Worm (Caenorhabditis elegans) whole organism, L3 larva: ENCODE measurements around the gene clec-167.

Experiments used
- egl-27 ChIP-seq: sonication (generic microtip); optimal IDR thresholded peaks from 4 replicates; lab custom pipeline; 2017; ENCODE audit warnings: missing biosample characterization, missing genetic modification reagents, missing genetic modification characterization
- elt-3 ChIP-seq, 3 experiments: fragments of 150-350 bp in 1 of 3; sonication (generic microtip) in 2 of 3; optimal IDR thresholded peaks; 2 replicates in 2 of 3; 4 replicates in 1 of 3; lab custom pipeline; 2014 to 2017; ENCODE audit warnings: missing biosample characterization in 3 of 3, missing genetic modification characterization in 3 of 3
- fkh-10 ChIP-seq: sonication (generic microtip); optimal IDR thresholded peaks from 2 replicates; lab custom pipeline; 2017; ENCODE audit warnings: missing biosample characterization, missing genetic modification reagents, missing genetic modification characterization
- hmg-11 ChIP-seq: sonication (generic microtip); optimal IDR thresholded peaks from 2 replicates; lab custom pipeline; 2016; ENCODE audit warnings: missing genetic modification characterization, missing compliant biosample characterization
- lin-39 ChIP-seq: fragments of 150-350 bp; optimal IDR thresholded peaks from 2 replicates; lab custom pipeline; 2018; ENCODE audit warnings: missing biosample characterization, missing genetic modification reagents, missing genetic modification characterization
- lsy-12 ChIP-seq: sonication (generic microtip); optimal IDR thresholded peaks from 2 replicates; lab custom pipeline; 2016; ENCODE audit warnings: mild to moderate bottlenecking, missing genetic modification characterization, missing compliant biosample characterization
- nhr-237 ChIP-seq: fragments of 150-350 bp; optimal IDR thresholded peaks from 2 replicates; lab custom pipeline; 2014; ENCODE audit warnings: missing biosample characterization, missing genetic modification characterization
- pha-4 ChIP-seq: fragments of 150-350 bp; optimal IDR thresholded peaks from 2 replicates; lab custom pipeline; 2014; ENCODE audit warnings: missing biosample characterization, missing genetic modification reagents, missing genetic modification characterization
- pqm-1 ChIP-seq: fragments of 150-350 bp; optimal IDR thresholded peaks from 2 replicates; lab custom pipeline; 2017; ENCODE audit warnings: missing biosample characterization, missing genetic modification characterization, inconsistent platforms
- tbx-2 ChIP-seq: sonication (generic microtip); optimal IDR thresholded peaks from 2 replicates; lab custom pipeline; 2016; ENCODE audit warnings: mild to moderate bottlenecking, missing genetic modification characterization, missing compliant biosample characterization
- unc-39 ChIP-seq: sonication (generic microtip); optimal IDR thresholded peaks from 4 replicates; lab custom pipeline; 2017; ENCODE audit warnings: missing biosample characterization, missing genetic modification characterization
- unc-62 ChIP-seq: fragments of 150-350 bp; sonication (generic microtip); optimal IDR thresholded peaks from 4 replicates; lab custom pipeline; 2014; ENCODE audit warnings: missing biosample characterization, missing genetic modification reagents, missing genetic modification characterization
- ztf-11 ChIP-seq: fragments of 150-350 bp; optimal IDR thresholded peaks from 2 replicates; lab custom pipeline; 2014; ENCODE audit warnings: missing biosample characterization, missing genetic modification characterization
- ztf-4 ChIP-seq: fragments of 150-350 bp; optimal IDR thresholded peaks from 2 replicates; lab custom pipeline; 2014; ENCODE audit warnings: missing biosample characterization, missing genetic modification characterization

ce11 chrIV:1228675-1229130, 26.8 kb downstream of the clec-167 start, which contains the start of gene W09G12.7:
- peak; percentile 18 for TF ChIP-seq pha-4 (tag; lab: Kevin White, UChicago)
- TF ChIP-seq hmg-11: no peak
- TF ChIP-seq unc-39 (tag; lab: Kevin White, UChicago): no peak
- no peak for TF ChIP-seq elt-3 (tag; optimal IDR thresholded peaks at IDR 0.05; lab: Kevin White, UChicago)
- no peak for TF ChIP-seq fkh-10 (GFP tag; lab: Kevin White, UChicago)
- no peak for TF ChIP-seq lsy-12
- TF ChIP-seq lin-39 (tag; lab: Kevin White, UChicago): no peak
- TF ChIP-seq ztf-4 (tag; lab: Kevin White, UChicago): no peak
- TF ChIP-seq ztf-11 (tag; lab: Kevin White, UChicago): no peak
- TF ChIP-seq egl-27: no peak
- no peak for TF ChIP-seq tbx-2 (tag; lab: Kevin White, UChicago)
- peak; percentile 54 for TF ChIP-seq pqm-1 (tag; lab: Kevin White, UChicago)
- no peak for TF ChIP-seq unc-62 (GFP tag; lab: Kevin White, UChicago)
- TF ChIP-seq nhr-237: no peak
